Worm (Caenorhabditis elegans) whole organism, L1 larva: ENCODE data around the gene srx-13.
A peak's percentile ranks its signal among the peaks of the same experiment; 100 is the strongest.

ENCODE experiments used
- C16A3.4 ChIP-seq: fragments of 150-350 bp; optimal IDR thresholded peaks from 2 replicates; lab custom pipeline; 2014; ENCODE audit warnings: missing biosample characterization, missing genetic modification characterization
- aha-1 ChIP-seq: fragments of 150-350 bp; optimal IDR thresholded peaks from 2 replicates; lab custom pipeline; 2014; ENCODE audit warnings: missing biosample characterization, missing genetic modification characterization
- alr-1 ChIP-seq: fragments of 200-800 bp; sonication (Bioruptor generic); optimal IDR thresholded peaks from 2 replicates; lab custom pipeline; 2018; ENCODE audit warnings: borderline replicate concordance, mild to moderate bottlenecking, missing genetic modification characterization, missing compliant biosample characterization
- ama-1 ChIP-seq: fragments of 150-350 bp; optimal IDR thresholded peaks from 2 replicates; lab custom pipeline; 2014
- blmp-1 ChIP-seq: fragments of 150-350 bp; optimal IDR thresholded peaks from 2 replicates; lab custom pipeline; 2014; ENCODE audit warnings: missing biosample characterization, missing genetic modification characterization
- ceh-63 ChIP-seq: fragments of 200-800 bp; sonication (Bioruptor generic); optimal IDR thresholded peaks from 2 replicates; lab custom pipeline; 2018; ENCODE audit warnings: mild to moderate bottlenecking, missing genetic modification characterization, missing compliant biosample characterization
- ceh-8 ChIP-seq: fragments of 200-800 bp; sonication (Bioruptor generic); optimal IDR thresholded peaks from 2 replicates; lab custom pipeline; 2018; ENCODE audit warnings: mild to moderate bottlenecking, missing genetic modification characterization, moderate library complexity, missing compliant biosample characterization
- ceh-88 ChIP-seq: fragments of 200-800 bp; sonication (Bioruptor generic); IDR thresholded peaks from 2 replicates; pipeline ENCODE4 v1.3.6; 2022; ENCODE audit warnings: missing genetic modification characterization, missing compliant biosample characterization
- ceh-90 ChIP-seq: sonication (generic microtip); optimal IDR thresholded peaks from 2 replicates; lab custom pipeline; 2016; ENCODE audit warnings: missing genetic modification characterization, missing compliant biosample characterization
- ces-1 ChIP-seq: fragments of 150-350 bp; optimal IDR thresholded peaks from 2 replicates; lab custom pipeline; 2014; ENCODE audit warnings: missing biosample characterization, missing genetic modification reagents, missing genetic modification characterization
- dpl-1 ChIP-seq, 3 experiments: fragments of 150-350 bp in 2 of 3; sonication (generic microtip) in 1 of 3; optimal IDR thresholded peaks; 2 replicates each; lab custom pipeline; 2014 to 2017; ENCODE audit warnings: missing biosample characterization in 3 of 3, missing genetic modification characterization in 3 of 3, missing genetic modification reagents in 3 of 3
- dsc-1 ChIP-seq: sonication (generic microtip); optimal IDR thresholded peaks from 2 replicates; lab custom pipeline; 2016; ENCODE audit warnings: mild to moderate bottlenecking, missing genetic modification characterization, missing compliant biosample characterization
- efl-3 ChIP-seq: fragments of 200-800 bp; sonication (Bioruptor generic); optimal IDR thresholded peaks from 2 replicates; lab custom pipeline; 2018; ENCODE audit warnings: mild to moderate bottlenecking, missing genetic modification characterization, missing compliant biosample characterization
- egl-27 ChIP-seq, 2 experiments: fragments of 150-350 bp in 1 of 2; sonication (generic microtip); optimal IDR thresholded peaks; 3 replicates each; lab custom pipeline; 2017 to 2018; ENCODE audit warnings: missing biosample characterization in 2 of 2, missing genetic modification characterization in 2 of 2, missing genetic modification reagents in 2 of 2
- fkh-4 ChIP-seq: sonication (generic microtip); optimal IDR thresholded peaks from 2 replicates; lab custom pipeline; 2016; ENCODE audit warnings: missing compliant biosample characterization, missing genetic modification characterization, borderline replicate concordance
- isw-1 ChIP-seq: fragments of 200-800 bp; sonication (Bioruptor generic); IDR thresholded peaks from 2 replicates; pipeline ENCODE4 v1.3.6; 2022; ENCODE audit warnings: missing genetic modification characterization, missing compliant biosample characterization
- jun-1 ChIP-seq: fragments of 150-350 bp; optimal IDR thresholded peaks from 2 replicates; lab custom pipeline; 2014; ENCODE audit warnings: missing biosample characterization, missing genetic modification reagents, missing genetic modification characterization
- lin-13 ChIP-seq: fragments of 150-350 bp; optimal IDR thresholded peaks from 2 replicates; lab custom pipeline; 2014; ENCODE audit warnings: missing biosample characterization, missing genetic modification reagents, missing genetic modification characterization
- lin-14 ChIP-seq: fragments of 200-800 bp; sonication (Bioruptor generic); optimal IDR thresholded peaks from 2 replicates; lab custom pipeline; 2018; ENCODE audit warnings: mild to moderate bottlenecking, missing genetic modification characterization, moderate library complexity, missing compliant biosample characterization
- lin-15B ChIP-seq: fragments of 150-350 bp; sonication (generic microtip); optimal IDR thresholded peaks from 3 replicates; lab custom pipeline; 2014; ENCODE audit warnings: missing biosample characterization, missing genetic modification characterization
- lin-35 ChIP-seq, 2 experiments: fragments of 150-350 bp; optimal IDR thresholded peaks; 2 replicates each; lab custom pipeline; 2014; ENCODE audit warnings: missing biosample characterization in 2 of 2, missing genetic modification characterization in 2 of 2, missing genetic modification reagents in 2 of 2
- lin-39 ChIP-seq: fragments of 150-350 bp; optimal IDR thresholded peaks from 2 replicates; lab custom pipeline; 2014; ENCODE audit warnings: missing biosample characterization, missing genetic modification reagents, missing genetic modification characterization
- lir-3 ChIP-seq: sonication (generic microtip); optimal IDR thresholded peaks from 2 replicates; lab custom pipeline; 2016; ENCODE audit warnings: mild to moderate bottlenecking, missing genetic modification characterization, moderate library complexity, missing compliant biosample characterization; ENCODE audit not compliant: poor library complexity
- lsy-2 ChIP-seq, 2 experiments: fragments of 150-350 bp; optimal IDR thresholded peaks; 2 replicates each; lab custom pipeline; 2014; ENCODE audit warnings: missing biosample characterization in 2 of 2, missing genetic modification characterization in 2 of 2
- mab-9 ChIP-seq: fragments of 200-800 bp; sonication (Bioruptor generic); IDR thresholded peaks from 2 replicates; pipeline ENCODE4 v1.3.6; 2022; ENCODE audit warnings: missing genetic modification reagents, missing genetic modification characterization, missing compliant biosample characterization
- mef-2 ChIP-seq: fragments of 150-350 bp; optimal IDR thresholded peaks from 2 replicates; lab custom pipeline; 2014; ENCODE audit warnings: missing biosample characterization, missing genetic modification characterization
- mep-1 ChIP-seq: fragments of 150-350 bp; optimal IDR thresholded peaks from 2 replicates; lab custom pipeline; 2014; ENCODE audit warnings: missing biosample characterization, missing genetic modification characterization
- nhr-12 ChIP-seq: sonication (generic microtip); optimal IDR thresholded peaks from 2 replicates; lab custom pipeline; 2017; ENCODE audit warnings: missing biosample characterization, missing genetic modification characterization
- nhr-19 ChIP-seq: fragments of 200-800 bp; sonication (Bioruptor generic); conservative IDR thresholded peaks from 2 replicates; pipeline ENCODE4 v1.3.6; 2022; ENCODE audit warnings: missing genetic modification characterization, missing compliant biosample characterization
- nhr-20 ChIP-seq: sonication (generic microtip); optimal IDR thresholded peaks from 2 replicates; lab custom pipeline; 2016; ENCODE audit warnings: mild to moderate bottlenecking, missing genetic modification characterization, missing compliant biosample characterization
- nhr-47 ChIP-seq: sonication (generic microtip); optimal IDR thresholded peaks from 2 replicates; lab custom pipeline; 2016; ENCODE audit warnings: mild to moderate bottlenecking, missing genetic modification characterization, moderate library complexity, missing compliant biosample characterization
- nhr-71 ChIP-seq: sonication (generic microtip); optimal IDR thresholded peaks from 2 replicates; lab custom pipeline; 2016; ENCODE audit warnings: mild to moderate bottlenecking, missing genetic modification characterization, moderate library complexity, missing compliant biosample characterization
- nhr-76 ChIP-seq: sonication (generic microtip); optimal IDR thresholded peaks from 2 replicates; lab custom pipeline; 2017; ENCODE audit warnings: missing biosample characterization, missing genetic modification characterization
- nhr-77 ChIP-seq: fragments of 150-350 bp; optimal IDR thresholded peaks from 2 replicates; lab custom pipeline; 2014; ENCODE audit warnings: missing biosample characterization, missing genetic modification characterization
- nhr-90 ChIP-seq: sonication (generic microtip); optimal IDR thresholded peaks from 2 replicates; lab custom pipeline; 2016; ENCODE audit warnings: mild to moderate bottlenecking, missing genetic modification characterization, missing compliant biosample characterization; ENCODE audit not compliant: poor library complexity
- pag-3 ChIP-seq: sonication (generic microtip); optimal IDR thresholded peaks from 2 replicates; lab custom pipeline; 2017; ENCODE audit warnings: missing genetic modification characterization, mild to moderate bottlenecking, missing compliant biosample characterization, antibody characterized with exemption, borderline replicate concordance; ENCODE audit not compliant: insufficient read depth
- pqm-1 ChIP-seq: sonication (generic microtip); optimal IDR thresholded peaks from 3 replicates; lab custom pipeline; 2017; ENCODE audit warnings: missing biosample characterization, missing genetic modification characterization
- rnt-1 ChIP-seq: sonication (generic microtip); optimal IDR thresholded peaks from 2 replicates; lab custom pipeline; 2016; ENCODE audit warnings: mild to moderate bottlenecking, missing genetic modification characterization, moderate library complexity, missing compliant biosample characterization
- skn-1 ChIP-seq: fragments of 150-350 bp; optimal IDR thresholded peaks from 2 replicates; lab custom pipeline; 2014; ENCODE audit warnings: missing biosample characterization, missing genetic modification characterization
- snpc-4 ChIP-seq: fragments of 150-350 bp; optimal IDR thresholded peaks from 2 replicates; lab custom pipeline; 2014; ENCODE audit warnings: missing biosample characterization, missing genetic modification characterization
- snu-23 ChIP-seq: sonication (generic microtip); optimal IDR thresholded peaks from 2 replicates; lab custom pipeline; 2016; ENCODE audit warnings: missing genetic modification characterization, missing compliant biosample characterization
- sox-4 ChIP-seq: sonication (generic microtip); optimal IDR thresholded peaks from 2 replicates; lab custom pipeline; 2016; ENCODE audit warnings: missing genetic modification characterization, missing compliant biosample characterization
- sptf-1 ChIP-seq: fragments of 150-350 bp; optimal IDR thresholded peaks from 2 replicates; lab custom pipeline; 2014; ENCODE audit warnings: missing biosample characterization, missing genetic modification characterization
- sup-37 ChIP-seq: fragments of 200-800 bp; sonication (Bioruptor generic); optimal IDR thresholded peaks from 2 replicates; lab custom pipeline; 2018; ENCODE audit warnings: mild to moderate bottlenecking, missing genetic modification characterization, missing compliant biosample characterization
- swsn-7 ChIP-seq: sonication (generic microtip); optimal IDR thresholded peaks from 2 replicates; lab custom pipeline; 2016; ENCODE audit warnings: missing genetic modification characterization, missing compliant biosample characterization
- tbx-2 ChIP-seq: sonication (generic microtip); optimal IDR thresholded peaks from 2 replicates; lab custom pipeline; 2016; ENCODE audit warnings: missing genetic modification characterization, missing compliant biosample characterization
- unc-130 ChIP-seq: fragments of 150-350 bp; optimal IDR thresholded peaks from 2 replicates; lab custom pipeline; 2017; ENCODE audit warnings: missing biosample characterization, missing genetic modification characterization, inconsistent platforms
- unc-62 ChIP-seq: fragments of 150-350 bp; optimal IDR thresholded peaks from 2 replicates; lab custom pipeline; 2014; ENCODE audit warnings: missing biosample characterization, missing genetic modification reagents, missing genetic modification characterization
- vab-15 ChIP-seq: sonication (generic microtip); optimal IDR thresholded peaks from 2 replicates; lab custom pipeline; 2017; ENCODE audit warnings: missing genotype, mild to moderate bottlenecking, missing genetic modification characterization, missing compliant biosample characterization
- zag-1 ChIP-seq: fragments of 150-350 bp; optimal IDR thresholded peaks from 2 replicates; lab custom pipeline; 2014; ENCODE audit warnings: missing biosample characterization, missing genetic modification characterization
- zip-4 ChIP-seq: fragments of 200-800 bp; sonication (Bioruptor generic); optimal IDR thresholded peaks from 2 replicates; lab custom pipeline; 2018; ENCODE audit warnings: mild to moderate bottlenecking, missing genetic modification characterization, moderate library complexity, missing compliant biosample characterization

The srx-13 gene

DNA sequence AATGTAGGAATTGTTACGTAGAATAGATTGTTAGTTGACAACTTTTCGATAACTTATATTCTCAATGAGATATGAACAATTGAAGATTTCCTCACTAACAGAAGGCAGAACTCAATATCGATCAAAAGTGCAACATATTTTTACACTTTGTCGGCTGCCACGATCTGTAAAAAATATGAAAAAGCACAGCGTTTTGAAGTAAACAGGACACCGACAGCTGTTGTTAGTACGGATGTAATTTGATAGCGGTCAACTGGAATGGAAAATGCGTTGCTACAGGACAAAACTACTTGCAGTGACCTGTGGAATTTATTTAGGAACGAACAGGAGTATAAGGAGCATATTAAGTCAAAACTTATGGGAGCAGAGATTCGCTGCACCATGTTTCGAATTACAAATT lies 12.5 kb downstream of the srx-13 start:
- no peak for TF ChIP-seq snu-23
- TF ChIP-seq rnt-1 (tag; lab: Kevin White, UChicago) = peak; percentile 28
- TF ChIP-seq swsn-7 (tag; lab: Kevin White, UChicago) = no peak
- peak; percentile 29 for TF ChIP-seq nhr-71 (tag; lab: Kevin White, UChicago)
- TF ChIP-seq pag-3 (tag; lab: Kevin White, UChicago) = peak; percentile 31
- TF ChIP-seq lin-14 (GFP tag; lab: Kevin White, UChicago) = peak; percentile 29

DNA sequence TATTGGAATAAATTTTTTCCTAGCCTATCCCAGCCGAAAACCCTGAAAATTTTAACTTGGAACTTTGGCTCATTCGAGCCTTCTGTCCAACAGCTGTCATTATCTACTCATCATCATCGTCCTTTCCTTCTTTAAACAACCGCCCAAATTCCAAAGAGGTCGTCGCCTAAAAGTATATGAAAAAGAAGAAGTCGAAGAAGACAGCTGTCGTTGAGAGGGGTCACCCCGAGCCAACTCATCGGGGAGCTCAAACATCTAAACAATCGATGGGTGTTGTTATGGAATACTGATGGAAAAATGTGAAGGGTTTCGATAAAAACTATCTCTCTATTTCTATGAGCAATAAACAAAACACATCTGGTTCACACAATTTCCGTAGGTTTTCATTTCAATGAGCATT lies 13.4 kb downstream of the srx-13 start:
- TF ChIP-seq zip-4 (GFP tag; lab: Kevin White, UChicago) (no peak), sox-4 (no peak), ceh-63 (GFP tag; lab: Kevin White, UChicago) (no peak), efl-3 (GFP tag; lab: Kevin White, UChicago) (no peak), ama-1 (lab: Kevin White, UChicago) (no peak), nhr-77 (tag; lab: Kevin White, UChicago) (no peak), lin-35 (GFP tag; optimal IDR thresholded peaks at IDR 0.05; lab: Kevin White, UChicago) (no peak), sup-37 (GFP tag; lab: Kevin White, UChicago) (no peak), lin-39 (tag; lab: Kevin White, UChicago) (no peak), nhr-90 (tag; lab: Kevin White, UChicago) (no peak), lin-15B (no peak), lsy-2 (tag; optimal IDR thresholded peaks at IDR 0.05; lab: Kevin White, UChicago) (peak; percentile 16 to 32), tbx-2 (tag; lab: Kevin White, UChicago) (no peak), egl-27 (tag; optimal IDR thresholded peaks at IDR 0.05; lab: Kevin White, UChicago) (no peak), aha-1 (tag; lab: Kevin White, UChicago) (no peak), unc-62 (no peak), blmp-1 (no peak), dpl-1 (GFP tag; optimal IDR thresholded peaks at IDR 0.05; lab: Kevin White, UChicago) (no peak), nhr-12 (no peak), nhr-76 (tag; lab: Kevin White, UChicago) (no peak), nhr-19 (GFP tag; lab: Robert Waterston, UW) (peak; percentile 38), jun-1 (no peak), ceh-90 (tag; lab: Kevin White, UChicago) (no peak), sptf-1 (no peak), nhr-71 (tag; lab: Kevin White, UChicago) (peak; percentile 76), unc-130 (tag; lab: Kevin White, UChicago) (peak; percentile 27), ceh-8 (GFP tag; lab: Kevin White, UChicago) (no peak), zag-1 (tag; lab: Kevin White, UChicago) (no peak), nhr-47 (tag; lab: Kevin White, UChicago) (no peak), swsn-7 (tag; lab: Kevin White, UChicago) (no peak), mab-9 (no peak), rnt-1 (tag; lab: Kevin White, UChicago) (peak; percentile 77), alr-1 (tag; lab: Kevin White, UChicago) (no peak), mef-2 (tag; lab: Kevin White, UChicago) (no peak), lir-3 (tag; lab: Kevin White, UChicago) (no peak), lin-14 (GFP tag; lab: Kevin White, UChicago) (no peak), lin-13 (no peak), snu-23 (peak; percentile 36), ces-1 (GFP tag; lab: Kevin White, UChicago) (no peak), C16A3.4 (tag; lab: Kevin White, UChicago) (no peak), fkh-4 (tag; lab: Kevin White, UChicago) (no peak), isw-1 (GFP tag; lab: Robert Waterston, UW) (no peak), pqm-1 (tag; lab: Kevin White, UChicago) (no peak), vab-15 (tag; lab: Kevin White, UChicago) (no peak), dsc-1 (tag; lab: Kevin White, UChicago) (no peak), snpc-4 (tag; lab: Kevin White, UChicago) (no peak), mep-1 (tag; lab: Kevin White, UChicago) (no peak), nhr-20 (no peak), ceh-88 (GFP tag; lab: Robert Waterston, UW) (no peak), skn-1 (no peak)
